Worm (Caenorhabditis elegans) whole organism, late embryonic: ENCODE measurements around the gene mdt-29.

Source experiments
- F13H6.1 ChIP-seq: sonication (generic microtip); optimal IDR thresholded peaks from 2 replicates; lab custom pipeline; 2016; ENCODE audit warnings: missing genetic modification characterization, missing compliant biosample characterization
- K09A11.1 ChIP-seq: sonication (generic microtip); optimal IDR thresholded peaks from 2 replicates; lab custom pipeline; 2017; ENCODE audit warnings: antibody characterized with exemption, mild to moderate bottlenecking, missing genetic modification characterization, missing compliant biosample characterization; ENCODE audit not compliant: insufficient read depth
- T23F11.4 ChIP-seq: fragments of 200-800 bp; sonication (Bioruptor generic); optimal IDR thresholded peaks from 2 replicates; lab custom pipeline; 2018; ENCODE audit warnings: mild to moderate bottlenecking, missing genetic modification characterization, missing compliant biosample characterization
- Y22D7AL.16 ChIP-seq: sonication (generic microtip); optimal IDR thresholded peaks from 2 replicates; lab custom pipeline; 2016; ENCODE audit warnings: missing genetic modification characterization, missing compliant biosample characterization
- ama-1 ChIP-seq: fragments of 150-350 bp; optimal IDR thresholded peaks from 2 replicates; lab custom pipeline; 2014
- ceh-14 ChIP-seq: sonication (generic microtip); optimal IDR thresholded peaks from 2 replicates; lab custom pipeline; 2016; ENCODE audit warnings: missing genotype, missing genetic modification characterization, missing compliant biosample characterization
- ceh-18 ChIP-seq: sonication (generic microtip); optimal IDR thresholded peaks from 2 replicates; lab custom pipeline; 2016; ENCODE audit warnings: missing genetic modification characterization, missing compliant biosample characterization
- ceh-19 ChIP-seq: fragments of 200-800 bp; sonication (Bioruptor generic); optimal IDR thresholded peaks from 2 replicates; lab custom pipeline; 2018; ENCODE audit warnings: mild to moderate bottlenecking, missing genetic modification characterization, missing compliant biosample characterization
- ceh-2 ChIP-seq: sonication (generic microtip); optimal IDR thresholded peaks from 2 replicates; lab custom pipeline; 2016; ENCODE audit warnings: missing genotype, missing genetic modification characterization, missing compliant biosample characterization
- ceh-22 ChIP-seq: sonication (generic microtip); optimal IDR thresholded peaks from 2 replicates; lab custom pipeline; 2017; ENCODE audit warnings: missing biosample characterization, missing genetic modification characterization
- ceh-24 ChIP-seq: sonication (generic microtip); optimal IDR thresholded peaks from 2 replicates; lab custom pipeline; 2016; ENCODE audit warnings: mild to moderate bottlenecking, missing genetic modification characterization, missing compliant biosample characterization
- ceh-30 ChIP-seq: fragments of 150-350 bp; optimal IDR thresholded peaks from 2 replicates; lab custom pipeline; 2014; ENCODE audit warnings: missing biosample characterization, missing genetic modification characterization
- ceh-31 ChIP-seq: sonication (generic microtip); optimal IDR thresholded peaks from 2 replicates; lab custom pipeline; 2016; ENCODE audit warnings: missing genetic modification characterization, missing compliant biosample characterization
- ceh-6 ChIP-seq: fragments of 200-800 bp; sonication (Bioruptor generic); optimal IDR thresholded peaks from 2 replicates; lab custom pipeline; 2018; ENCODE audit warnings: mild to moderate bottlenecking, missing genetic modification characterization, missing compliant biosample characterization
- ceh-9 ChIP-seq: sonication (generic microtip); optimal IDR thresholded peaks from 2 replicates; lab custom pipeline; 2016; ENCODE audit warnings: mild to moderate bottlenecking, missing genetic modification characterization, inconsistent platforms, missing compliant biosample characterization
- elt-2 ChIP-seq: sonication (generic microtip); optimal IDR thresholded peaks from 2 replicates; lab custom pipeline; 2016; ENCODE audit warnings: missing genetic modification reagents, missing genetic modification characterization, missing compliant biosample characterization
- ets-4 ChIP-seq: sonication (generic microtip); optimal IDR thresholded peaks from 2 replicates; lab custom pipeline; 2016; ENCODE audit warnings: missing genetic modification characterization, missing compliant biosample characterization
- eyg-1 ChIP-seq: sonication (generic microtip); optimal IDR thresholded peaks from 2 replicates; lab custom pipeline; 2016; ENCODE audit warnings: missing genotype, missing genetic modification characterization, missing compliant biosample characterization
- fkh-10 ChIP-seq: fragments of 150-350 bp; optimal IDR thresholded peaks from 2 replicates; lab custom pipeline; 2014; ENCODE audit warnings: missing biosample characterization, missing genetic modification reagents, missing genetic modification characterization
- fkh-6 ChIP-seq: sonication (generic microtip); optimal IDR thresholded peaks from 2 replicates; lab custom pipeline; 2016; ENCODE audit warnings: missing genetic modification characterization, missing compliant biosample characterization
- hlh-13 ChIP-seq: fragments of 200-800 bp; sonication (Bioruptor generic); optimal IDR thresholded peaks from 2 replicates; lab custom pipeline; 2018; ENCODE audit warnings: mild to moderate bottlenecking, missing genetic modification characterization, missing compliant biosample characterization
- hlh-15 ChIP-seq: sonication (generic microtip); optimal IDR thresholded peaks from 2 replicates; lab custom pipeline; 2016; ENCODE audit warnings: missing genetic modification characterization, missing compliant biosample characterization
- hlh-6 ChIP-seq: sonication (generic microtip); optimal IDR thresholded peaks from 2 replicates; lab custom pipeline; 2016; ENCODE audit warnings: missing genotype, missing genetic modification characterization, missing compliant biosample characterization
- lim-6 ChIP-seq: sonication (generic microtip); optimal IDR thresholded peaks from 2 replicates; lab custom pipeline; 2016; ENCODE audit warnings: missing genetic modification characterization, missing compliant biosample characterization
- madf-2 ChIP-seq: sonication (generic microtip); optimal IDR thresholded peaks from 2 replicates; lab custom pipeline; 2017; ENCODE audit warnings: missing genetic modification characterization, missing compliant biosample characterization
- nfya-1 ChIP-seq: sonication (generic microtip); optimal IDR thresholded peaks from 2 replicates; lab custom pipeline; 2017; ENCODE audit warnings: missing genetic modification characterization, mild to moderate bottlenecking, missing compliant biosample characterization, antibody characterized with exemption, moderate library complexity
- nhr-232 ChIP-seq: sonication (generic microtip); optimal IDR thresholded peaks from 2 replicates; lab custom pipeline; 2016; ENCODE audit warnings: missing genetic modification characterization, missing compliant biosample characterization
- odd-2 ChIP-seq: sonication (generic microtip); optimal IDR thresholded peaks from 2 replicates; lab custom pipeline; 2017; ENCODE audit warnings: antibody characterized with exemption, mild to moderate bottlenecking, missing genetic modification characterization, missing compliant biosample characterization
- pag-3 ChIP-seq: sonication (generic microtip); optimal IDR thresholded peaks from 2 replicates; lab custom pipeline; 2016; ENCODE audit warnings: missing compliant biosample characterization, missing genetic modification characterization, borderline replicate concordance
- pha-4 ChIP-seq: fragments of 150-350 bp; optimal IDR thresholded peaks from 2 replicates; lab custom pipeline; 2018; ENCODE audit warnings: missing biosample characterization, missing genetic modification reagents, missing genetic modification characterization
- pqm-1 ChIP-seq: sonication (generic microtip); optimal IDR thresholded peaks from 2 replicates; lab custom pipeline; 2016; ENCODE audit warnings: missing genetic modification characterization, missing compliant biosample characterization
- rnt-1 ChIP-seq: sonication (generic microtip); optimal IDR thresholded peaks from 2 replicates; lab custom pipeline; 2016; ENCODE audit warnings: missing genetic modification characterization, missing compliant biosample characterization
- sdc-2 ChIP-seq: sonication (generic microtip); optimal IDR thresholded peaks from 2 replicates; lab custom pipeline; 2016; ENCODE audit warnings: missing genotype, missing genetic modification characterization, missing compliant biosample characterization
- sox-4 ChIP-seq: sonication (generic microtip); optimal IDR thresholded peaks from 2 replicates; lab custom pipeline; 2017; ENCODE audit warnings: mild to moderate bottlenecking, missing genetic modification characterization, inconsistent platforms, missing compliant biosample characterization
- syd-9 ChIP-seq: sonication (generic microtip); optimal IDR thresholded peaks from 2 replicates; lab custom pipeline; 2016; ENCODE audit warnings: mild to moderate bottlenecking, missing genetic modification characterization, moderate library complexity, missing compliant biosample characterization
- tbx-2 ChIP-seq: sonication (generic microtip); optimal IDR thresholded peaks from 2 replicates; lab custom pipeline; 2016; ENCODE audit warnings: missing genetic modification characterization, missing compliant biosample characterization
- unc-3 ChIP-seq, 2 experiments: fragments of 200-800 bp in 1 of 2; sonication (Bioruptor generic) in 1 of 2; sonication (generic microtip) in 1 of 2; conservative IDR thresholded peaks in 1 of 2; optimal IDR thresholded peaks in 1 of 2; 2 replicates each; pipeline versions ENCODE4 v1.3.6 to Lab custom; 2016 to 2022; ENCODE audit warnings: missing compliant biosample characterization in 2 of 2, missing genetic modification characterization in 2 of 2, missing genetic modification reagents in 1 of 2
- unc-55 ChIP-seq: sonication (generic microtip); optimal IDR thresholded peaks from 2 replicates; lab custom pipeline; 2017; ENCODE audit warnings: missing biosample characterization, missing genetic modification reagents, missing genetic modification characterization
- unc-86 ChIP-seq: sonication (generic microtip); optimal IDR thresholded peaks from 2 replicates; lab custom pipeline; 2016; ENCODE audit warnings: missing genetic modification characterization, missing compliant biosample characterization

The mdt-29 gene

ce11 chrIII:13735008-13735407, 38.0 kb upstream of the mdt-29 start, which contains the start of gene W06F12.3:
TSS of gene W06F12.3 (plus strand) at chrIII:13735030.
- TF ChIP-seq hlh-15 (tag; lab: Kevin White, UChicago): no peak
- TF ChIP-seq odd-2 (tag; lab: Kevin White, UChicago): no peak
- TF ChIP-seq ets-4 (tag; lab: Kevin White, UChicago): no peak
- no peak for TF ChIP-seq lim-6 (tag; lab: Kevin White, UChicago)
- no peak for TF ChIP-seq ceh-22
- no peak for TF ChIP-seq ceh-31 (tag; lab: Kevin White, UChicago)
- no peak for TF ChIP-seq ama-1
- no peak for TF ChIP-seq ceh-2 (tag; lab: Kevin White, UChicago)
- no peak for TF ChIP-seq pqm-1
- no peak for TF ChIP-seq K09A11.1 (tag; lab: Kevin White, UChicago)
- no peak for TF ChIP-seq hlh-13
- TF ChIP-seq F13H6.1: no peak
- TF ChIP-seq hlh-6 (tag; lab: Kevin White, UChicago): no peak

ce11 chrIII:13741410-13741809, 31.6 kb upstream of the mdt-29 start:
- TF ChIP-seq ceh-6 (GFP tag; lab: Kevin White, UChicago) (no peak), Y22D7AL.16 (no peak), pha-4 (tag; lab: Kevin White, UChicago) (no peak), unc-3 (GFP tag; conservative IDR thresholded peaks at IDR 0.05; lab: Robert Waterston, UW) (no peak), unc-3 (tag; optimal IDR thresholded peaks at IDR 0.05; lab: Kevin White, UChicago) (no peak), syd-9 (tag; lab: Kevin White, UChicago) (no peak), ceh-18 (no peak), madf-2 (tag; lab: Kevin White, UChicago) (no peak), ets-4 (tag; lab: Kevin White, UChicago) (no peak), ceh-14 (tag; lab: Kevin White, UChicago) (no peak), hlh-15 (tag; lab: Kevin White, UChicago) (no peak), T23F11.4 (GFP tag; lab: Kevin White, UChicago) (no peak), ama-1 (no peak)

ce11 chrIII:13742028-13742427, 30.9 kb upstream of the mdt-29 start:
- TF ChIP-seq tbx-2: no peak
- TF ChIP-seq fkh-6 (tag; lab: Kevin White, UChicago): no peak
- no peak for TF ChIP-seq ceh-30
- TF ChIP-seq sox-4: no peak
- no peak for TF ChIP-seq ceh-9
- no peak for TF ChIP-seq fkh-10 (GFP tag; lab: Kevin White, UChicago)
- TF ChIP-seq pag-3 (tag; lab: Kevin White, UChicago): no peak

- no peak for TF ChIP-seq tbx-2
- TF ChIP-seq eyg-1 (tag; lab: Kevin White, UChicago): no peak
- no peak for TF ChIP-seq rnt-1 (tag; lab: Kevin White, UChicago)
- no peak for TF ChIP-seq nfya-1
- TF ChIP-seq elt-2 (tag; lab: Kevin White, UChicago): no peak
- no peak for TF ChIP-seq ceh-24 (tag; lab: Kevin White, UChicago)
- no peak for TF ChIP-seq sdc-2
- TF ChIP-seq sox-4: no peak
- TF ChIP-seq ama-1: no peak
- no peak for TF ChIP-seq nhr-232 (tag; lab: Kevin White, UChicago)
- no peak for TF ChIP-seq unc-55
- no peak for TF ChIP-seq hlh-6 (tag; lab: Kevin White, UChicago)
- TF ChIP-seq ceh-6 (GFP tag; lab: Kevin White, UChicago): no peak
- TF ChIP-seq ceh-19 (GFP tag; lab: Kevin White, UChicago): no peak
- no peak for TF ChIP-seq unc-86
Observed at ce11 chrIII:13743922-13744321, 29.1 kb upstream of the mdt-29 start, which contains the start of gene tyr-2. TSS of gene tyr-2 (plus strand) at chrIII:13744222.
